Worm (Caenorhabditis elegans) whole organism, L4/young adult: Measurements from ENCODE around the gene Y32G9A.3.

ENCODE experiments used
- W03F9.2 ChIP-seq: fragments of 150-350 bp; optimal IDR thresholded peaks from 2 replicates; lab custom pipeline; 2014; ENCODE audit warnings: missing biosample characterization, missing genetic modification characterization
- him-1 ChIP-seq: sonication (generic microtip); optimal IDR thresholded peaks from 2 replicates; lab custom pipeline; 2016; ENCODE audit warnings: missing genotype, missing genetic modification reagents, missing genetic modification characterization, missing compliant biosample characterization

DNA sequence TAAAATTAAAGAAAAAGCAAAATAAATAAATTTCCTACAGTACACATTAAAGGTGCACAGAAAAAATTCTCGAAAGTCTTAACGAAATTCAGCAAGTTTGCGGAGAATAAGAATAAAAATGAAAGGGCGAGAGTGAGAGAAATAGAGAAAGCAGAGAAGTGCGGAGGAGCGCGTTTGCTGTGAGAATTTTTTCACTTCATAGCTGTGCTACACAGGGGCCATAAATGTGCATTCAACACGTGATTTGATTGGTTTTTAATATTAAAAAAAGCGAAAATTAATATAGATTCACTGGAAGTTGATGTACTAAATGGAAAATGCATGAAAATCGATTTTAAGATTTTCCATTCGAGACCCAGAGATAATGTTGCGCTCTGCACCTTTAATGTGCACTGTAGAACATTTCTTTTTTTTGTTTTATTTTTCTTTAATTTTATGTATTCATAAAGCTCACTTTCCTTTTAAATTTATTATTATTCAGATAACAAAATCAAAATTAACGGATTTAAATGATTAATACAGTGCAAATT lies 6.9 kb downstream of the Y32G9A.3 start, which contains the start of gene Y32G9A.2:
- TF ChIP-seq W03F9.2 (tag; lab: Kevin White, UChicago) = no peak
- no peak for TF ChIP-seq him-1 (tag; lab: Kevin White, UChicago)
